Fruit fly (Drosophila melanogaster) whole organism, wandering third instar larva: ENCODE measurements around the gene CG3630.

Source experiments
- Dfd ChIP-seq: fragments of >200 bp; optimal IDR thresholded peaks from 2 replicates; lab custom pipeline; 2017; ENCODE audit warnings: missing biosample characterization, missing genetic modification characterization
- Hr78 ChIP-seq: fragments of >200 bp; optimal IDR thresholded peaks from 2 replicates; lab custom pipeline; 2017; ENCODE audit warnings: missing biosample characterization, missing genetic modification characterization
- OdsH ChIP-seq: fragments of 200-800 bp; sonication (Bioruptor generic); optimal IDR thresholded peaks from 2 replicates; lab custom pipeline; 2016; ENCODE audit warnings: missing biosample characterization, mild to moderate bottlenecking, missing genetic modification characterization
- Sp1 ChIP-seq: fragments of 200-800 bp; sonication (Bioruptor generic); optimal IDR thresholded peaks from 3 replicates; lab custom pipeline; 2019; ENCODE audit warnings: missing biosample characterization, mild to moderate bottlenecking, missing genetic modification characterization, moderate library complexity
- dmrt93B ChIP-seq: fragments of 200-800 bp; sonication (Bioruptor generic); optimal IDR thresholded peaks from 2 replicates; lab custom pipeline; 2018; ENCODE audit warnings: missing biosample characterization, mild to moderate bottlenecking, missing genetic modification characterization
- dsf ChIP-seq: sonication (Bioruptor generic); optimal IDR thresholded peaks from 2 replicates; lab custom pipeline; 2016; ENCODE audit warnings: missing biosample characterization, missing genetic modification characterization, borderline replicate concordance
- fru ChIP-seq: fragments of 200-800 bp; sonication (Bioruptor generic); optimal IDR thresholded peaks from 3 replicates; lab custom pipeline; 2016; ENCODE audit warnings: missing biosample characterization, mild to moderate bottlenecking, missing genetic modification characterization
- h ChIP-seq: fragments of 200-800 bp; sonication (Bioruptor generic); optimal IDR thresholded peaks from 3 replicates; lab custom pipeline; 2016; ENCODE audit warnings: missing biosample characterization, mild to moderate bottlenecking, missing genetic modification characterization
- lola ChIP-seq: fragments of >200 bp; optimal IDR thresholded peaks from 2 replicates; lab custom pipeline; 2017; ENCODE audit warnings: missing biosample characterization, missing genetic modification characterization
- pan ChIP-seq: fragments of >200 bp; optimal IDR thresholded peaks from 2 replicates; lab custom pipeline; 2017
- psq ChIP-seq: fragments of 200-800 bp; sonication (Bioruptor generic); optimal IDR thresholded peaks from 3 replicates; lab custom pipeline; 2017; ENCODE audit warnings: missing biosample characterization, mild to moderate bottlenecking, missing genetic modification characterization, moderate library complexity
- sage ChIP-seq: fragments of 200-800 bp; sonication (Bioruptor generic); optimal IDR thresholded peaks from 2 replicates; lab custom pipeline; 2016; ENCODE audit warnings: missing biosample characterization, mild to moderate bottlenecking, missing genetic modification characterization
- usp ChIP-seq: fragments of >200 bp; optimal IDR thresholded peaks from 2 replicates; lab custom pipeline; 2017; ENCODE audit warnings: missing biosample characterization, missing genetic modification characterization

DNA sequence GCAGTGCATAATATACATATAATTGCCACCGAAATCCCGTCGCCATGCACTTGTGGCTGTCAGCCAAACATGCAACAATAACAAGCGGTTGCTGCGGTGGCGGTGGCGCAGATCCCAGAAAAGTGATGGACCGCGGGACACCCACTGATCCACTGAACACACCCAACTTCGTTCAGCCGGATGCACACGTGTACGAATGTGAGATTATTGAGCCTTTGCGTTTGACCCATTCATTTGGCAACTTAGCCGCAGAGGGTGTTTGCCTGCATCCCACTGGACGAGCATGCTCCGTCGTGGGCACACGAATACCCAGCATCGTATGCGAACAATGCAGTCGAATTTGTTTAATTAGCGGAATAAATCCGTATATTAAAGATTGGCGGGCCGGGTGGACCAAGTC, 3.4 kb downstream of the CG3630 start:
- TF ChIP-seq fru (GFP tag; lab: Kevin White, UChicago) (no peak), Sp1 (no peak), usp (GFP tag; lab: Kevin White, UChicago) (no peak), sage (GFP tag; lab: Kevin White, UChicago) (no peak), dsf (GFP tag; lab: Kevin White, UChicago) (no peak), pan (lab: Kevin White, UChicago) (no peak), psq (GFP tag; lab: Kevin White, UChicago) (no peak), Hr78 (GFP tag; lab: Kevin White, UChicago) (no peak), h (no peak), Dfd (no peak), OdsH (GFP tag; lab: Kevin White, UChicago) (no peak), lola (GFP tag; lab: Kevin White, UChicago) (no peak), dmrt93B (GFP tag; lab: Kevin White, UChicago) (no peak)
